Worm (Caenorhabditis elegans) whole organism, L2 larva: ENCODE results near the gene prmt-5.

Source experiments
- ama-1 ChIP-seq: fragments of 150-350 bp; optimal IDR thresholded peaks from 2 replicates; lab custom pipeline; 2018; ENCODE audit warnings: inconsistent platforms
- gmeb-1 ChIP-seq: fragments of 150-350 bp; optimal IDR thresholded peaks from 2 replicates; lab custom pipeline; 2014; ENCODE audit warnings: missing biosample characterization, missing genetic modification characterization
- lin-13 ChIP-seq: fragments of 150-350 bp; optimal IDR thresholded peaks from 2 replicates; lab custom pipeline; 2014; ENCODE audit warnings: missing biosample characterization, missing genetic modification reagents, missing genetic modification characterization
- nhr-237 ChIP-seq: fragments of 150-350 bp; optimal IDR thresholded peaks from 2 replicates; lab custom pipeline; 2014; ENCODE audit warnings: missing biosample characterization, missing genetic modification characterization
- nhr-77 ChIP-seq: fragments of 150-350 bp; optimal IDR thresholded peaks from 2 replicates; lab custom pipeline; 2014; ENCODE audit warnings: missing biosample characterization, missing genetic modification characterization
- sma-3 ChIP-seq: sonication (generic microtip); optimal IDR thresholded peaks from 2 replicates; lab custom pipeline; 2016; ENCODE audit warnings: missing genetic modification reagents, missing genetic modification characterization, missing compliant biosample characterization
- ztf-11 ChIP-seq: sonication (generic microtip); optimal IDR thresholded peaks from 2 replicates; lab custom pipeline; 2017; ENCODE audit warnings: missing biosample characterization, missing genetic modification characterization

DNA sequence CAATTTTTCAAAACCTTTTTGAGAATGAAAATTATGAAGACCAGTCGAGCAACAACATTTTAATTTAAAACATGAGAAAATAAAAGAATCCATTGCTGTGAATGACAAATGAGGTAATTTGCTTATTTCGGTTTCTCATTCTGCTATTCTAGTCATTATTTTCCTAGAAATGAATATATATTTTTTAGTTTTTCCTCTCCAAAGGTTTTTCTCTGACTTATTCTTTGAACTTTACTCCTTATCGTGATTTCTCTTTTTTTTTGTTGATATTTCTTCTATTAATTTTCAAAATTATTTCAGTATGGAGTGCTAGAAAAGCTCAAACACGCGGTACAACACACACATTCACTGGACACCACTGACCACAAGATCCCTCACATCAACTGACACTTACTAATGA, 44.7 kb upstream of the prmt-5 start, which contains the start of gene pup-2:
- TF ChIP-seq nhr-77 (tag; lab: Kevin White, UChicago): no peak
- no peak for TF ChIP-seq sma-3 (GFP tag; lab: Kevin White, UChicago)
- TF ChIP-seq ama-1: no peak
- TF ChIP-seq ztf-11 (tag; lab: Kevin White, UChicago): no peak
- no peak for TF ChIP-seq lin-13 (GFP tag; lab: Kevin White, UChicago)
- no peak for TF ChIP-seq nhr-237 (tag; lab: Kevin White, UChicago)
- TF ChIP-seq gmeb-1 (tag; lab: Kevin White, UChicago): no peak
